Worm (Caenorhabditis elegans) whole organism, midembryonic: ENCODE data around the gene H38K22.9.

Experiments
- T22C8.4 ChIP-seq: fragments of 200-800 bp; sonication (Bioruptor generic); IDR thresholded peaks from 2 replicates; pipeline ENCODE4 v1.3.6; 2022; ENCODE audit warnings: missing genetic modification characterization, missing compliant biosample characterization
- cog-1 ChIP-seq: sonication (generic microtip); optimal IDR thresholded peaks from 2 replicates; lab custom pipeline; 2016; ENCODE audit warnings: missing genetic modification characterization, missing compliant biosample characterization
- flt-1 ChIP-seq: fragments of 200-800 bp; sonication (Bioruptor generic); IDR thresholded peaks from 2 replicates; pipeline ENCODE4 v1.3.6; 2022; ENCODE audit warnings: missing genetic modification characterization, missing compliant biosample characterization
- tab-1 ChIP-seq: fragments of 200-800 bp; sonication (Bioruptor generic); IDR thresholded peaks from 2 replicates; pipeline ENCODE4 v1.3.6; 2022; ENCODE audit warnings: missing genetic modification characterization, missing compliant biosample characterization
- ztf-29 ChIP-seq: fragments of 200-800 bp; sonication (Bioruptor generic); IDR thresholded peaks from 2 replicates; pipeline ENCODE4 v1.3.6; 2022; ENCODE audit warnings: missing genetic modification reagents, missing genetic modification characterization, missing compliant biosample characterization

- no peak for TF ChIP-seq tab-1 (GFP tag; lab: Robert Waterston, UW)
- no peak for TF ChIP-seq cog-1 (tag; lab: Kevin White, UChicago)
- no peak for TF ChIP-seq ztf-29 (GFP tag; lab: Robert Waterston, UW)
- TF ChIP-seq flt-1 (GFP tag; lab: Robert Waterston, UW), result no peak
- TF ChIP-seq T22C8.4 (GFP tag; lab: Robert Waterston, UW), result no peak
Observed at ce11 chrIII:4328208-4328987, 4.4 kb downstream of the H38K22.9 start.
